Fruit fly (Drosophila melanogaster) whole organism, embryonic: ENCODE measurements around the gene CG8837.

Experiments used
- ATbp ChIP-seq: fragments of 200-800 bp; sonication (Bioruptor generic); optimal IDR thresholded peaks from 2 replicates; lab custom pipeline; 2017; ENCODE audit warnings: missing biosample characterization, mild to moderate bottlenecking, missing genetic modification characterization, missing genetic modification reagents
- Abd-B ChIP-seq: fragments of 200-800 bp; sonication (Bioruptor generic); optimal IDR thresholded peaks from 2 replicates; lab custom pipeline; 2018; ENCODE audit warnings: missing biosample characterization, mild to moderate bottlenecking, missing genetic modification characterization, moderate library complexity
- CG11456 ChIP-seq: fragments of 200-800 bp; sonication (Bioruptor generic); IDR thresholded peaks from 3 replicates; pipeline ENCODE4 v1.3.6; 2022; ENCODE audit warnings: missing biosample characterization, missing genetic modification characterization
- CG14441 ChIP-seq: fragments of 200-800 bp; sonication (Bioruptor generic); IDR thresholded peaks from 2 replicates; pipeline ENCODE4 v1.3.6; 2022; ENCODE audit warnings: missing biosample characterization, missing genetic modification characterization
- CG15011 ChIP-seq: fragments of 200-800 bp; sonication (Bioruptor generic); optimal IDR thresholded peaks from 3 replicates; lab custom pipeline; 2018; ENCODE audit warnings: missing biosample characterization, mild to moderate bottlenecking, missing genetic modification characterization
- CG16863 ChIP-seq: fragments of 200-800 bp; sonication (Bioruptor generic); optimal IDR thresholded peaks from 3 replicates; lab custom pipeline; 2016; ENCODE audit warnings: missing biosample characterization, missing genetic modification characterization
- CG17359 ChIP-seq: fragments of 200-800 bp; sonication (Bioruptor generic); optimal IDR thresholded peaks from 3 replicates; lab custom pipeline; 2018; ENCODE audit warnings: missing biosample characterization, mild to moderate bottlenecking, missing genetic modification characterization, moderate library complexity
- CG17385 ChIP-seq: fragments of 200-800 bp; sonication (Bioruptor generic); optimal IDR thresholded peaks from 3 replicates; lab custom pipeline; 2018; ENCODE audit warnings: missing biosample characterization, mild to moderate bottlenecking, missing genetic modification characterization
- CG17568 ChIP-seq: fragments of 200-800 bp; sonication (Bioruptor generic); optimal IDR thresholded peaks from 2 replicates; lab custom pipeline; 2018; ENCODE audit warnings: missing biosample characterization, mild to moderate bottlenecking, missing genetic modification characterization, moderate library complexity
- CG1792 ChIP-seq: fragments of 200-800 bp; sonication (Bioruptor generic); optimal IDR thresholded peaks from 2 replicates; lab custom pipeline; 2016; ENCODE audit warnings: missing biosample characterization, missing genetic modification characterization
- CG2202 ChIP-seq: fragments of 200-800 bp; sonication (Bioruptor generic); optimal IDR thresholded peaks from 2 replicates; lab custom pipeline; 2018; ENCODE audit warnings: missing biosample characterization, mild to moderate bottlenecking, missing genetic modification characterization
- CG2875 ChIP-seq: fragments of 200-800 bp; sonication (Bioruptor generic); optimal IDR thresholded peaks from 2 replicates; lab custom pipeline; 2017; ENCODE audit warnings: missing biosample characterization, mild to moderate bottlenecking, missing genetic modification characterization, missing genetic modification reagents
- CG32767 ChIP-seq: fragments of 200-800 bp; sonication (Bioruptor generic); IDR thresholded peaks from 2 replicates; pipeline ENCODE4 v1.3.6; 2022; ENCODE audit warnings: missing biosample characterization, missing genetic modification characterization
- CG4707 ChIP-seq: fragments of 200-800 bp; sonication (Bioruptor generic); optimal IDR thresholded peaks from 2 replicates; lab custom pipeline; 2018; ENCODE audit warnings: missing biosample characterization, mild to moderate bottlenecking, missing genetic modification characterization, moderate library complexity
- CG4730 ChIP-seq: fragments of 200-800 bp; sonication (Bioruptor generic); IDR thresholded peaks from 2 replicates; pipeline ENCODE4 v1.3.6; 2022; ENCODE audit warnings: missing biosample characterization, missing genetic modification characterization
- CG6254 ChIP-seq: fragments of 200-800 bp; sonication (Bioruptor generic); optimal IDR thresholded peaks from 3 replicates; lab custom pipeline; 2017; ENCODE audit warnings: mild to moderate bottlenecking, missing biosample characterization, missing genetic modification reagents, missing genetic modification characterization
- CG6654 ChIP-seq: fragments of 200-800 bp; sonication (Bioruptor generic); optimal IDR thresholded peaks from 2 replicates; lab custom pipeline; 2017; ENCODE audit warnings: missing biosample characterization, mild to moderate bottlenecking, missing genetic modification characterization
- CG6791 ChIP-seq: fragments of 200-800 bp; sonication (Bioruptor generic); IDR thresholded peaks from 3 replicates; pipeline ENCODE4 v1.3.6; 2022; ENCODE audit warnings: missing biosample characterization, missing genetic modification characterization; ENCODE audit not compliant: partially characterized antibody
- CG7271 ChIP-seq: fragments of 200-800 bp; sonication (Bioruptor generic); optimal IDR thresholded peaks from 2 replicates; lab custom pipeline; 2018; ENCODE audit warnings: missing biosample characterization, mild to moderate bottlenecking, missing genetic modification characterization, moderate library complexity
- CG7786 ChIP-seq: fragments of 200-800 bp; sonication (Bioruptor generic); optimal IDR thresholded peaks from 2 replicates; lab custom pipeline; 2016; ENCODE audit warnings: missing biosample characterization, missing genetic modification characterization
- CG8089 ChIP-seq: fragments of 200-800 bp; sonication (Bioruptor generic); optimal IDR thresholded peaks from 3 replicates; lab custom pipeline; 2016; ENCODE audit warnings: missing biosample characterization, missing genetic modification characterization
- CG8765 ChIP-seq: fragments of 200-800 bp; sonication (Bioruptor generic); IDR thresholded peaks from 2 replicates; pipeline ENCODE4 v1.3.6; 2022; ENCODE audit warnings: missing biosample characterization, missing genetic modification characterization
- CG8924 ChIP-seq: fragments of 200-800 bp; optimal IDR thresholded peaks from 3 replicates; lab custom pipeline; 2019; ENCODE audit warnings: missing biosample characterization, mild to moderate bottlenecking, missing genetic modification characterization, moderate library complexity
- D19B ChIP-seq: fragments of 200-800 bp; sonication (Bioruptor generic); optimal IDR thresholded peaks from 2 replicates; lab custom pipeline; 2017; ENCODE audit warnings: missing biosample characterization, mild to moderate bottlenecking, missing genetic modification characterization
- Dip3 ChIP-seq: fragments of 200-800 bp; sonication (Bioruptor generic); optimal IDR thresholded peaks from 3 replicates; lab custom pipeline; 2016; ENCODE audit warnings: missing biosample characterization, missing genetic modification characterization
- Dref ChIP-seq: fragments of 200-800 bp; sonication (Bioruptor generic); IDR thresholded peaks from 2 replicates; pipeline ENCODE4 v1.3.6; 2022; ENCODE audit warnings: missing biosample characterization, missing genetic modification characterization
- E2f2 ChIP-seq: fragments of 200-800 bp; sonication (Bioruptor generic); IDR thresholded peaks from 2 replicates; pipeline ENCODE4 v1.3.6; 2022; ENCODE audit warnings: missing biosample characterization, missing genetic modification characterization
- H15 ChIP-seq: fragments of 200-800 bp; sonication (Bioruptor generic); IDR thresholded peaks from 3 replicates; pipeline ENCODE4 v1.3.6; 2022; ENCODE audit warnings: missing biosample characterization, missing genetic modification characterization
- HHEX ChIP-seq: fragments of 200-800 bp; sonication (Bioruptor generic); optimal IDR thresholded peaks from 3 replicates; lab custom pipeline; 2017; ENCODE audit warnings: missing biosample characterization, mild to moderate bottlenecking, missing genetic modification characterization, missing genetic modification reagents
- Hmr ChIP-seq: fragments of 200-800 bp; sonication (Bioruptor generic); optimal IDR thresholded peaks from 3 replicates; lab custom pipeline; 2017; ENCODE audit warnings: mild to moderate bottlenecking, missing biosample characterization, missing genetic modification reagents, missing genetic modification characterization
- MBD-R2 ChIP-seq: fragments of 200-800 bp; sonication (Bioruptor generic); IDR thresholded peaks from 2 replicates; pipeline ENCODE4 v1.3.6; 2022; ENCODE audit warnings: missing biosample characterization, missing genetic modification characterization
- Med ChIP-seq: fragments of 200-800 bp; sonication (Bioruptor generic); peaks from one replicate; lab custom pipeline; 2016; ENCODE audit warnings: missing biosample characterization, missing genetic modification characterization, mild to moderate bottlenecking, inconsistent platforms, moderate library complexity
- Oli ChIP-seq: fragments of 200-800 bp; sonication (Bioruptor generic); optimal IDR thresholded peaks from 2 replicates; lab custom pipeline; 2018; ENCODE audit warnings: missing biosample characterization, mild to moderate bottlenecking, missing genetic modification characterization, moderate library complexity
- PHDP ChIP-seq: fragments of 200-800 bp; sonication (Bioruptor generic); optimal IDR thresholded peaks from 3 replicates; lab custom pipeline; 2018; ENCODE audit warnings: missing biosample characterization, mild to moderate bottlenecking, missing genetic modification characterization, moderate library complexity
- ap ChIP-seq: fragments of 200-800 bp; sonication (Bioruptor generic); IDR thresholded peaks from 2 replicates; pipeline ENCODE4 v1.3.6; 2022; ENCODE audit warnings: missing biosample characterization, missing genetic modification characterization
- az2 ChIP-seq: fragments of 200-800 bp; sonication (Bioruptor generic); optimal IDR thresholded peaks from 3 replicates; lab custom pipeline; 2016; ENCODE audit warnings: missing biosample characterization, missing genetic modification characterization
- crol ChIP-seq: fragments of 200-800 bp; sonication (Bioruptor generic); IDR thresholded peaks from 2 replicates; pipeline ENCODE4 v1.3.6; 2022; ENCODE audit warnings: missing biosample characterization, missing genetic modification characterization
- cwo ChIP-seq: fragments of 200-800 bp; sonication (Bioruptor generic); optimal IDR thresholded peaks from 3 replicates; lab custom pipeline; 2017; ENCODE audit warnings: missing biosample characterization, missing genetic modification characterization, mild to moderate bottlenecking, moderate library complexity, missing genetic modification reagents
- da ChIP-seq: fragments of 200-800 bp; sonication (Bioruptor generic); optimal IDR thresholded peaks from 2 replicates; lab custom pipeline; 2016; ENCODE audit warnings: missing biosample characterization, missing genetic modification characterization
- dysf ChIP-seq: fragments of 200-800 bp; sonication (Bioruptor generic); IDR thresholded peaks from 3 replicates; pipeline ENCODE4 v1.3.6; 2022; ENCODE audit warnings: missing biosample characterization, missing genetic modification characterization
- eyg ChIP-seq: fragments of 200-800 bp; sonication (Bioruptor generic); optimal IDR thresholded peaks from 3 replicates; lab custom pipeline; 2016; ENCODE audit warnings: missing biosample characterization, missing genetic modification characterization
- fd64A ChIP-seq: fragments of 200-800 bp; sonication (Bioruptor generic); optimal IDR thresholded peaks from 3 replicates; lab custom pipeline; 2018; ENCODE audit warnings: missing biosample characterization, mild to moderate bottlenecking, missing genetic modification characterization
- grau ChIP-seq: fragments of 200-800 bp; optimal IDR thresholded peaks from 3 replicates; lab custom pipeline; 2019; ENCODE audit warnings: missing biosample characterization, mild to moderate bottlenecking, missing genetic modification characterization, moderate library complexity
- gt ChIP-seq: fragments of 200-800 bp; sonication (Bioruptor generic); IDR thresholded peaks from 2 replicates; pipeline ENCODE4 v1.3.6; 2022; ENCODE audit warnings: missing biosample characterization, missing genetic modification characterization
- sc ChIP-seq, 3 experiments: fragments of >200 bp in 2 of 3; fragments of 200-800 bp in 1 of 3; sonication (Bioruptor generic) in 1 of 3; optimal IDR thresholded peaks; 2 replicates in 2 of 3; 3 replicates in 1 of 3; lab custom pipeline; 2017; ENCODE audit warnings: mild to moderate bottlenecking in 1 of 3, missing biosample characterization in 1 of 3, missing genetic modification characterization in 1 of 3, missing genetic modification reagents in 1 of 3
- slou ChIP-seq: fragments of 200-800 bp; sonication (Bioruptor generic); optimal IDR thresholded peaks from 3 replicates; lab custom pipeline; 2016; ENCODE audit warnings: missing biosample characterization, missing genetic modification characterization
- stc ChIP-seq: fragments of 200-800 bp; sonication (Bioruptor generic); IDR thresholded peaks from 2 replicates; pipeline ENCODE4 v1.3.6; 2022; ENCODE audit warnings: missing biosample characterization, missing genetic modification characterization
- toy ChIP-seq: fragments of 200-800 bp; sonication (Bioruptor generic); IDR thresholded peaks from 2 replicates; pipeline ENCODE4 v1.3.6; 2022; ENCODE audit warnings: missing biosample characterization, missing genetic modification characterization
- zfh1 ChIP-seq: fragments of 200-800 bp; sonication (Bioruptor generic); IDR thresholded peaks from 3 replicates; pipeline ENCODE4 v1.3.6; 2022; ENCODE audit warnings: missing biosample characterization, missing genetic modification characterization

Gene CG8837

DNA sequence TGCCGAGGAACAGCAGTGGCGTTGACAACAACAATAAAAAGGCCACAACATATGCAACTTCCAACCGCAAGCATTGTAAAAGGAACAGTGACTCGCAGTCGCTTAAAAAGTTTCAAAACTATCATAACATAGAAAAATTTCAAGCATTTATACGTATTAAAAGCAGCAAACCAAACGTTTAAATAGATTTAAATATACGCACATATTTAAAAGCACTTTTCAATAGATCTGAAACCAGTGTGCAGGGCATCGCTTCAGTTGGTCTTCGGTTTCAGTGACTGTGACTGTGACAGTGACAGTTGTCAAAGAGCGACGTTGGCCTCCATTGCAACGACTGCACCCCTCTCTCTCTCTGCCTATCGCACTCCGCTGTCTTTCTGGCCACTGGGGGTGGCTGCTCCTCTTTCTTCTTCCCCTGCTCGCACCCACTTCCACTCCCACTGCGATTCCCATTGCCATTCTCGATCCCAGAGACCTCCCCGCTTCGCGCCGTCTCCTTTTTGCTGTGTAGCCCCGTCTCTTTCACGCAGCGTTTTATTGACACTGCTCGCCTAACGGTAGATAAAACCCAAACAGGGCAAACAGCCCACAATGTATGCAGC, 28.2 kb downstream of the CG8837 start (continued):
- TF ChIP-seq CG4707 (GFP tag; lab: Kevin White, UChicago), result peak; percentile 73
- no peak; the same call in 1 of the 2 replicates for TF ChIP-seq CG8765
- TF ChIP-seq CG6654 (GFP tag; lab: Kevin White, UChicago), result peak; percentile 62
- peak; percentile 56 for TF ChIP-seq cwo (GFP tag; lab: Kevin White, UChicago)
- TF ChIP-seq da (GFP tag; lab: Kevin White, UChicago), result no peak
- TF ChIP-seq CG2875, result peak; percentile 84
- TF ChIP-seq CG17359 (tag; lab: Kevin White, UChicago), result peak; percentile 93
- TF ChIP-seq CG4730 (GFP tag; lab: Robert Waterston, UW), result peak; percentile 81
- TF ChIP-seq CG14441 (GFP tag; lab: Robert Waterston, UW), result peak; percentile 92
- TF ChIP-seq Med (GFP tag; lab: Kevin White, UChicago), result peak; percentile 94
- no peak for TF ChIP-seq MBD-R2 (GFP tag; lab: Robert Waterston, UW)
- peak; percentile 79 for TF ChIP-seq CG6254 (GFP tag; lab: Kevin White, UChicago)
- no peak for TF ChIP-seq slou (GFP tag; lab: Kevin White, UChicago)
- TF ChIP-seq sc (optimal IDR thresholded peaks at IDR 0.05; lab: Kevin White, UChicago), result no peak
- peak; percentile 82 for TF ChIP-seq sc (GFP tag; optimal IDR thresholded peaks at IDR 0.05; lab: Kevin White, UChicago)
- peak; percentile 71 for TF ChIP-seq CG16863 (GFP tag; lab: Kevin White, UChicago)
- TF ChIP-seq stc (GFP tag; lab: Robert Waterston, UW), result peak; percentile 93
- TF ChIP-seq E2f2 (GFP tag; lab: Robert Waterston, UW), result peak; percentile 68; the same call in 1 of the 2 replicates
- peak; percentile 44 for TF ChIP-seq CG1792 (GFP tag; lab: Kevin White, UChicago)
- peak; percentile 57 for TF ChIP-seq CG2202 (tag; lab: Kevin White, UChicago)
- TF ChIP-seq toy, result no peak
- TF ChIP-seq CG7786, result peak; percentile 44
- peak; percentile 87 for TF ChIP-seq crol
- peak; percentile 68 for TF ChIP-seq Abd-B
- TF ChIP-seq CG17385 (GFP tag; lab: Kevin White, UChicago), result peak; percentile 80
- peak; percentile 92 for TF ChIP-seq ATbp (GFP tag; lab: Kevin White, UChicago)
- peak; percentile 92 for TF ChIP-seq zfh1
- TF ChIP-seq CG8089 (GFP tag; lab: Kevin White, UChicago), result peak; percentile 52
- peak; percentile 85 for TF ChIP-seq gt (GFP tag; lab: Robert Waterston, UW)
- TF ChIP-seq Dip3, result peak; percentile 6
- peak; percentile 31 for TF ChIP-seq CG17568 (GFP tag; lab: Kevin White, UChicago)
- TF ChIP-seq eyg, result peak; percentile 58
- peak; percentile 61 for TF ChIP-seq HHEX
- TF ChIP-seq Dref (GFP tag; lab: Robert Waterston, UW), result no peak
- peak; percentile 82 for TF ChIP-seq PHDP
- no peak for TF ChIP-seq D19B (GFP tag; lab: Kevin White, UChicago)
- TF ChIP-seq CG15011, result peak; percentile 39
- peak; percentile 78 for TF ChIP-seq CG8924 (tag; lab: Kevin White, UChicago)
- peak; percentile 90 for TF ChIP-seq H15
- peak; percentile 64 for TF ChIP-seq grau (tag; lab: Kevin White, UChicago)
- TF ChIP-seq CG11456 (GFP tag; lab: Robert Waterston, UW), result peak; percentile 75
- TF ChIP-seq CG32767 (GFP tag; lab: Robert Waterston, UW), result peak; percentile 69
- TF ChIP-seq fd64A, result peak; percentile 70
- TF ChIP-seq az2 (GFP tag; lab: Kevin White, UChicago), result peak; percentile 80
- TF ChIP-seq CG7271 (tag; lab: Kevin White, UChicago), result peak; percentile 2
- peak; percentile 41; the same call in 1 of the 3 replicates for TF ChIP-seq CG6791 (GFP tag; lab: Robert Waterston, UW)
- peak; percentile 41 for TF ChIP-seq Hmr (GFP tag; lab: Kevin White, UChicago)
- peak; percentile 86 for TF ChIP-seq dysf (GFP tag; lab: Robert Waterston, UW)
- TF ChIP-seq Oli (tag; lab: Kevin White, UChicago), result peak; percentile 82
- peak; percentile 86 for TF ChIP-seq ap (GFP tag; lab: Robert Waterston, UW)
